ENCODE assay signal across 4 fruit fly cellular contexts in genomic region chrX:12923258-12923901, dm6.
TF ChIP-seq lines count a peak whose summit lies in the region.

No protein-coding gene starts in this region.

- TF ChIP-seq CTCF in whole organism, embryonic (GFP tag; optimal IDR thresholded peaks at IDR 0.05; lab: Kevin White, UChicago), result no peak

TF ChIP-seq in whole organism, embryonic, 481 proteins besides CTCF, POLR2A, EP300 and RAD21 (continues in another document):
- TF ChIP-seq CG3163 (GFP tag; optimal IDR thresholded peaks at IDR 0.05; lab: Kevin White, UChicago) (no peak), CG2889 (GFP tag; IDR thresholded peaks at IDR 0.05; lab: Robert Waterston, UW) (no peak), dm (GFP tag; optimal IDR thresholded peaks at IDR 0.05; lab: Kevin White, UChicago) (no peak), crol (GFP tag; IDR thresholded peaks at IDR 0.05; lab: Robert Waterston, UW) (no peak), CG4617 (GFP tag; optimal IDR thresholded peaks at IDR 0.05; lab: Kevin White, UChicago; ENCODE audit: borderline replicate concordance) (no peak), CG18599 (GFP tag; optimal IDR thresholded peaks at IDR 0.05; lab: Kevin White, UChicago) (peak; percentile 8), CG4424 (GFP tag; optimal IDR thresholded peaks at IDR 0.05; lab: Kevin White, UChicago) (peak; percentile 11), CG12299 (tag; optimal IDR thresholded peaks at IDR 0.05; lab: Kevin White, UChicago) (no peak), CG8944 (GFP tag; optimal IDR thresholded peaks at IDR 0.05; lab: Kevin White, UChicago) (no peak), Ssrp (tag; optimal IDR thresholded peaks at IDR 0.05; lab: Kevin White, UChicago) (peak; percentile 34), CG6654 (GFP tag; optimal IDR thresholded peaks at IDR 0.05; lab: Kevin White, UChicago) (no peak), CG10979 (tag; optimal IDR thresholded peaks at IDR 0.05; lab: Kevin White, UChicago) (peak; percentile 63), gsb (GFP tag; IDR thresholded peaks at IDR 0.05; lab: Robert Waterston, UW) (no peak), CG4707 (GFP tag; optimal IDR thresholded peaks at IDR 0.05; lab: Kevin White, UChicago) (no peak), salm (tag; optimal IDR thresholded peaks at IDR 0.05; lab: Kevin White, UChicago) (no peak), Elba2 (GFP tag; optimal IDR thresholded peaks at IDR 0.05; lab: Kevin White, UChicago) (no peak), Mad (GFP tag; optimal IDR thresholded peaks at IDR 0.05; lab: Kevin White, UChicago) (no peak), CG12391 (tag; optimal IDR thresholded peaks at IDR 0.05; lab: Kevin White, UChicago) (peak; percentile 39), insv (GFP tag; optimal IDR thresholded peaks at IDR 0.05; lab: Kevin White, UChicago) (no peak), Blimp-1 (GFP tag; optimal IDR thresholded peaks at IDR 0.05; lab: Kevin White, UChicago) (peak; percentile 57), ssp (GFP tag; IDR thresholded peaks at IDR 0.05; lab: Robert Waterston, UW) (no peak), CG13894 (tag; optimal IDR thresholded peaks at IDR 0.05; lab: Kevin White, UChicago) (no peak), CG17829 (tag; optimal IDR thresholded peaks at IDR 0.05; lab: Kevin White, UChicago) (peak; percentile 32), yki (optimal IDR thresholded peaks at IDR 0.05; lab: Kevin White, UChicago) (no peak)

TF ChIP-seq in whole organism, prepupa, 60 proteins besides CTCF, POLR2A, EP300 and RAD21 (continues in another document):
- no peak for TF ChIP-seq achi (GFP tag; optimal IDR thresholded peaks at IDR 0.05; lab: Kevin White, UChicago)
- TF ChIP-seq Eip75B (GFP tag; optimal IDR thresholded peaks at IDR 0.05; lab: Kevin White, UChicago), result no peak
- peak; percentile 68 for TF ChIP-seq svp (GFP tag; lab: Kevin White, UChicago)
- TF ChIP-seq Hr39 (GFP tag; optimal IDR thresholded peaks at IDR 0.05; lab: Kevin White, UChicago), result no peak
- no peak for TF ChIP-seq CG11294 (GFP tag; IDR thresholded peaks at IDR 0.05; lab: Robert Waterston, UW)
- TF ChIP-seq Ets21C (GFP tag; optimal IDR thresholded peaks at IDR 0.05; lab: Kevin White, UChicago), result no peak
- TF ChIP-seq ss (GFP tag; optimal IDR thresholded peaks at IDR 0.05; lab: Kevin White, UChicago), result peak in 1 of 2 experiments; percentile 0
- TF ChIP-seq CG3919 (GFP tag; optimal IDR thresholded peaks at IDR 0.05; lab: Kevin White, UChicago), result no peak
- no peak for TF ChIP-seq CG1621 (tag; optimal IDR thresholded peaks at IDR 0.05; lab: Kevin White, UChicago)
- no peak for TF ChIP-seq CG10631 (GFP tag; optimal IDR thresholded peaks at IDR 0.05; lab: Kevin White, UChicago)
- TF ChIP-seq CG6808 (GFP tag; optimal IDR thresholded peaks at IDR 0.05; lab: Kevin White, UChicago), result no peak
- TF ChIP-seq lz (GFP tag; optimal IDR thresholded peaks at IDR 0.05; lab: Kevin White, UChicago), result peak; percentile 3
- peak; percentile 2 for TF ChIP-seq CG31627 (GFP tag; optimal IDR thresholded peaks at IDR 0.05; lab: Kevin White, UChicago)
- TF ChIP-seq esn (GFP tag; optimal IDR thresholded peaks at IDR 0.05; lab: Kevin White, UChicago), result peak; percentile 43
- no peak for TF ChIP-seq Sox15 (GFP tag; optimal IDR thresholded peaks at IDR 0.05; lab: Kevin White, UChicago)
- TF ChIP-seq salr (GFP tag; optimal IDR thresholded peaks at IDR 0.05; lab: Kevin White, UChicago), result no peak
- no peak for TF ChIP-seq CG16779 (tag; optimal IDR thresholded peaks at IDR 0.05; lab: Kevin White, UChicago)
- TF ChIP-seq Hr38 (GFP tag; optimal IDR thresholded peaks at IDR 0.05; lab: Kevin White, UChicago), result no peak
- no peak for TF ChIP-seq Met (GFP tag; optimal IDR thresholded peaks at IDR 0.05; lab: Kevin White, UChicago)
- peak; percentile 1 for TF ChIP-seq Sox14 (GFP tag; optimal IDR thresholded peaks at IDR 0.05; lab: Kevin White, UChicago)
- peak; percentile 36 for TF ChIP-seq topi (GFP tag; optimal IDR thresholded peaks at IDR 0.05; lab: Kevin White, UChicago)
- TF ChIP-seq Smox (GFP tag; optimal IDR thresholded peaks at IDR 0.05; lab: Kevin White, UChicago), result peak; percentile 2
- no peak for TF ChIP-seq net (GFP tag; optimal IDR thresholded peaks at IDR 0.05; lab: Kevin White, UChicago)
- TF ChIP-seq Blimp-1 (GFP tag; optimal IDR thresholded peaks at IDR 0.05; lab: Kevin White, UChicago), result peak; percentile 18
- no peak for TF ChIP-seq CG10669 (GFP tag; optimal IDR thresholded peaks at IDR 0.05; lab: Kevin White, UChicago)

TF ChIP-seq in whole organism, pupa, 21 proteins besides CTCF, POLR2A, EP300 and RAD21:
- TF ChIP-seq Snoo (tag; optimal IDR thresholded peaks at IDR 0.05; lab: Kevin White, UChicago), result peak; percentile 39
- peak; percentile 1 for TF ChIP-seq CG8159 (tag; optimal IDR thresholded peaks at IDR 0.05; lab: Kevin White, UChicago)
- no peak for TF ChIP-seq fd96Ca (GFP tag; IDR thresholded peaks at IDR 0.05; lab: Robert Waterston, UW)

TF ChIP-seq in whole organism, wandering third instar larva, 38 proteins besides CTCF, POLR2A, EP300 and RAD21:
- TF ChIP-seq usp (GFP tag; optimal IDR thresholded peaks at IDR 0.05; lab: Kevin White, UChicago), result no peak
- no peak for TF ChIP-seq Vsx2 (GFP tag; optimal IDR thresholded peaks at IDR 0.05; lab: Kevin White, UChicago; ENCODE audit: partially characterized antibody)
- TF ChIP-seq GATAd (GFP tag; optimal IDR thresholded peaks at IDR 0.05; lab: Kevin White, UChicago), result no peak
- TF ChIP-seq HLH106 (tag; optimal IDR thresholded peaks at IDR 0.05; lab: Kevin White, UChicago), result peak; percentile 26
- TF ChIP-seq Hnf4 (GFP tag; optimal IDR thresholded peaks at IDR 0.05; lab: Kevin White, UChicago), result no peak
- no peak for TF ChIP-seq Hr83 (GFP tag; optimal IDR thresholded peaks at IDR 0.05; lab: Kevin White, UChicago; ENCODE audit: poor library complexity, severe bottlenecking)
- TF ChIP-seq dl (GFP tag; optimal IDR thresholded peaks at IDR 0.05; lab: Kevin White, UChicago; ENCODE audit: insufficient read depth in 1 of 2, partially characterized antibody in 2 of 2), result no peak
- no peak for TF ChIP-seq jim (GFP tag; optimal IDR thresholded peaks at IDR 0.05; lab: Kevin White, UChicago)
- no peak for TF ChIP-seq N (GFP tag; optimal IDR thresholded peaks at IDR 0.05; lab: Kevin White, UChicago)
- TF ChIP-seq dmrt93B (GFP tag; optimal IDR thresholded peaks at IDR 0.05; lab: Kevin White, UChicago), result peak; percentile 36
- TF ChIP-seq Rel (GFP tag; optimal IDR thresholded peaks at IDR 0.05; lab: Kevin White, UChicago), result no peak
- no peak for TF ChIP-seq Rel (tag; optimal IDR thresholded peaks at IDR 0.05; lab: Kevin White, UChicago)
- TF ChIP-seq Myc (optimal IDR thresholded peaks at IDR 0.05; lab: Kevin White, UChicago), result no peak
- TF ChIP-seq h (GFP tag; optimal IDR thresholded peaks at IDR 0.05; lab: Kevin White, UChicago), result peak; percentile 37
- TF ChIP-seq Sp1 (GFP tag; optimal IDR thresholded peaks at IDR 0.05; lab: Kevin White, UChicago), result peak; percentile 63
- TF ChIP-seq sage (GFP tag; optimal IDR thresholded peaks at IDR 0.05; lab: Kevin White, UChicago), result no peak
- TF ChIP-seq fru (GFP tag; optimal IDR thresholded peaks at IDR 0.05; lab: Kevin White, UChicago), result peak; percentile 56
- TF ChIP-seq Mio (GFP tag; optimal IDR thresholded peaks at IDR 0.05; lab: Kevin White, UChicago), result no peak
- no peak for TF ChIP-seq tai (GFP tag; optimal IDR thresholded peaks at IDR 0.05; lab: Kevin White, UChicago)
- peak; percentile 35 for TF ChIP-seq psq (GFP tag; optimal IDR thresholded peaks at IDR 0.05; lab: Kevin White, UChicago)
- no peak for TF ChIP-seq CG32264 (GFP tag; optimal IDR thresholded peaks at IDR 0.05; lab: Kevin White, UChicago)
- TF ChIP-seq brk (GFP tag; optimal IDR thresholded peaks at IDR 0.05; lab: Kevin White, UChicago), result no peak
- no peak for TF ChIP-seq CrebA (GFP tag; optimal IDR thresholded peaks at IDR 0.05; lab: Kevin White, UChicago; ENCODE audit: borderline replicate concordance)
- no peak for TF ChIP-seq dsf (GFP tag; optimal IDR thresholded peaks at IDR 0.05; lab: Kevin White, UChicago; ENCODE audit: borderline replicate concordance)
- no peak for TF ChIP-seq Dif (GFP tag; optimal IDR thresholded peaks at IDR 0.05; lab: Kevin White, UChicago; ENCODE audit: partially characterized antibody)
- TF ChIP-seq pan (optimal IDR thresholded peaks at IDR 0.05; lab: Kevin White, UChicago), result no peak
- peak in 1 of 2 experiments; percentile 39 for TF ChIP-seq foxo (GFP tag; optimal IDR thresholded peaks at IDR 0.05; lab: Kevin White, UChicago)
- TF ChIP-seq Abd-B (GFP tag; optimal IDR thresholded peaks at IDR 0.05; lab: Kevin White, UChicago), result no peak
- no peak for TF ChIP-seq Dfd (GFP tag; optimal IDR thresholded peaks at IDR 0.05; lab: Kevin White, UChicago)
- peak; percentile 8 for TF ChIP-seq OdsH (GFP tag; optimal IDR thresholded peaks at IDR 0.05; lab: Kevin White, UChicago)
- no peak for TF ChIP-seq woc (GFP tag; optimal IDR thresholded peaks at IDR 0.05; lab: Kevin White, UChicago)
- no peak for TF ChIP-seq lola (GFP tag; optimal IDR thresholded peaks at IDR 0.05; lab: Kevin White, UChicago)
- TF ChIP-seq br (GFP tag; optimal IDR thresholded peaks at IDR 0.05; lab: Kevin White, UChicago), result peak; percentile 21
- no peak for TF ChIP-seq sv (GFP tag; optimal IDR thresholded peaks at IDR 0.05; lab: Kevin White, UChicago)
- no peak for TF ChIP-seq CG9705 (GFP tag; optimal IDR thresholded peaks at IDR 0.05; lab: Kevin White, UChicago)
- TF ChIP-seq rgr (GFP tag; optimal IDR thresholded peaks at IDR 0.05; lab: Kevin White, UChicago), result peak; percentile 6
- TF ChIP-seq Hr78 (GFP tag; optimal IDR thresholded peaks at IDR 0.05; lab: Kevin White, UChicago), result no peak
- TF ChIP-seq ey (GFP tag; optimal IDR thresholded peaks at IDR 0.05; lab: Kevin White, UChicago), result peak; percentile 7
- TF ChIP-seq Jra (GFP tag; optimal IDR thresholded peaks at IDR 0.05; lab: Kevin White, UChicago), result no peak

Comparison
In these comparisons a context has a peak if more than half of its experiments do, and no peak if none do; other contexts are left out.
1. Of the 7 proteins assayed by ChIP-seq in both whole organism, embryonic and whole organism, prepupa: peak only in whole organism, embryonic: none; only in whole organism, prepupa: none; in both: Blimp-1 and Sox102F; in neither: 5.